Worm (Caenorhabditis elegans) whole organism, L4 larva: ENCODE results near the gene C44B9.3.

Experiments
- F10B5.3 ChIP-seq: sonication (generic microtip); optimal IDR thresholded peaks from 2 replicates; lab custom pipeline; 2016; ENCODE audit warnings: mild to moderate bottlenecking, missing genetic modification characterization, missing compliant biosample characterization
- F26F4.8 ChIP-seq: fragments of 200-800 bp; sonication (Bioruptor generic); conservative IDR thresholded peaks from 2 replicates; pipeline ENCODE4 v1.3.6; 2022; ENCODE audit warnings: missing genetic modification characterization, missing compliant biosample characterization
- R02D3.7 ChIP-seq: fragments of 150-350 bp; sonication (generic microtip); optimal IDR thresholded peaks from 3 replicates; lab custom pipeline; 2014; ENCODE audit warnings: missing biosample characterization, missing genetic modification characterization
- Y105C5A.15 ChIP-seq: fragments of 200-800 bp; sonication (Bioruptor generic); IDR thresholded peaks from 2 replicates; pipeline ENCODE4 v1.3.6; 2022; ENCODE audit warnings: missing genetic modification characterization, missing compliant biosample characterization
- Y48G9A.11 ChIP-seq: fragments of 200-800 bp; sonication (Bioruptor generic); IDR thresholded peaks from 2 replicates; pipeline ENCODE4 v1.3.6; 2022; ENCODE audit warnings: missing genetic modification reagents, missing genetic modification characterization, missing compliant biosample characterization
- Y5F2A.4 ChIP-seq: fragments of 200-800 bp; sonication (Bioruptor generic); optimal IDR thresholded peaks from 2 replicates; lab custom pipeline; 2018; ENCODE audit warnings: mild to moderate bottlenecking, missing genetic modification characterization, missing compliant biosample characterization
- Y75B8A.6 ChIP-seq: fragments of 200-800 bp; sonication (Bioruptor generic); IDR thresholded peaks from 2 replicates; pipeline ENCODE4 v1.3.6; 2022; ENCODE audit warnings: missing genetic modification reagents, missing genetic modification characterization, missing compliant biosample characterization
- ZK337.2 ChIP-seq: fragments of 200-800 bp; sonication (Bioruptor generic); IDR thresholded peaks from 2 replicates; pipeline ENCODE4 v1.3.6; 2022; ENCODE audit warnings: missing genetic modification reagents, missing genetic modification characterization, missing compliant biosample characterization
- ZK546.5 ChIP-seq, 2 experiments: sonication (generic microtip); optimal IDR thresholded peaks; 2 replicates each; lab custom pipeline; 2017; ENCODE audit warnings: missing biosample characterization in 2 of 2, missing genetic modification characterization in 2 of 2
- aha-1 ChIP-seq: fragments of 150-350 bp; peaks from one replicate; lab custom pipeline; 2014; ENCODE audit warnings: missing biosample characterization, missing genetic modification characterization
- ceh-20 ChIP-seq: fragments of 200-800 bp; sonication (Bioruptor generic); IDR thresholded peaks from 2 replicates; pipeline ENCODE4 v1.3.6; 2022; ENCODE audit warnings: missing genetic modification reagents, missing genetic modification characterization, missing compliant biosample characterization
- ceh-44 ChIP-seq: fragments of 200-800 bp; sonication (Bioruptor generic); IDR thresholded peaks from 2 replicates; pipeline ENCODE4 v1.3.6; 2022; ENCODE audit warnings: missing genetic modification reagents, missing genetic modification characterization, missing compliant biosample characterization
- ceh-62 ChIP-seq: sonication (generic microtip); optimal IDR thresholded peaks from 2 replicates; lab custom pipeline; 2017; ENCODE audit warnings: missing biosample characterization, missing genetic modification characterization
- ceh-82 ChIP-seq: sonication (generic microtip); optimal IDR thresholded peaks from 2 replicates; lab custom pipeline; 2017; ENCODE audit warnings: missing biosample characterization, missing genetic modification characterization
- ces-1 ChIP-seq: fragments of 150-350 bp; sonication (generic microtip); optimal IDR thresholded peaks from 4 replicates; lab custom pipeline; 2014; ENCODE audit warnings: missing biosample characterization, missing genetic modification reagents, missing genetic modification characterization
- cey-2 ChIP-seq: sonication (generic microtip); optimal IDR thresholded peaks from 3 replicates; lab custom pipeline; 2017; ENCODE audit warnings: missing genetic modification characterization, mild to moderate bottlenecking, missing compliant biosample characterization, antibody characterized with exemption, borderline replicate concordance; ENCODE audit not compliant: insufficient read depth
- ctbp-1 ChIP-seq: fragments of 200-800 bp; sonication (Bioruptor generic); IDR thresholded peaks from 2 replicates; pipeline ENCODE4 v1.3.6; 2022; ENCODE audit warnings: missing genetic modification reagents, missing genetic modification characterization, missing compliant biosample characterization
- daf-12 ChIP-seq: fragments of 150-350 bp; optimal IDR thresholded peaks from 2 replicates; lab custom pipeline; 2014; ENCODE audit warnings: missing biosample characterization, missing genetic modification reagents, missing genetic modification characterization
- daf-8 ChIP-seq: fragments of 200-800 bp; sonication (Bioruptor generic); IDR thresholded peaks from 2 replicates; pipeline ENCODE4 v1.3.6; 2022; ENCODE audit warnings: missing genetic modification characterization, missing compliant biosample characterization
- dmd-8 ChIP-seq: fragments of 200-800 bp; sonication (Bioruptor generic); IDR thresholded peaks from 2 replicates; pipeline ENCODE4 v1.3.6; 2022; ENCODE audit warnings: missing genetic modification characterization, missing compliant biosample characterization
- dmd-9 ChIP-seq: fragments of 200-800 bp; sonication (Bioruptor generic); IDR thresholded peaks from 2 replicates; pipeline ENCODE4 v1.3.6; 2022; ENCODE audit warnings: missing genetic modification reagents, missing genetic modification characterization, missing compliant biosample characterization
- fkh-10 ChIP-seq: fragments of 150-350 bp; optimal IDR thresholded peaks from 2 replicates; lab custom pipeline; 2014; ENCODE audit warnings: missing biosample characterization, missing genetic modification reagents, missing genetic modification characterization
- hlh-30 ChIP-seq: sonication (generic microtip); optimal IDR thresholded peaks from 2 replicates; lab custom pipeline; 2017; ENCODE audit warnings: antibody characterized with exemption, mild to moderate bottlenecking, missing genetic modification characterization, missing compliant biosample characterization; ENCODE audit not compliant: insufficient read depth
- hmg-1.1 ChIP-seq: fragments of 200-800 bp; sonication (Bioruptor generic); IDR thresholded peaks from 2 replicates; pipeline ENCODE4 v1.3.6; 2022; ENCODE audit warnings: missing genetic modification reagents, missing genetic modification characterization, missing compliant biosample characterization
- lin-13 ChIP-seq: fragments of 150-350 bp; optimal IDR thresholded peaks from 2 replicates; lab custom pipeline; 2014; ENCODE audit warnings: missing biosample characterization, missing genetic modification reagents, missing genetic modification characterization
- lin-15B ChIP-seq: fragments of 150-350 bp; sonication (generic microtip); optimal IDR thresholded peaks from 3 replicates; lab custom pipeline; 2014; ENCODE audit warnings: missing biosample characterization, missing genetic modification characterization
- lin-29 ChIP-seq: fragments of 200-800 bp; sonication (Bioruptor generic); IDR thresholded peaks from 2 replicates; pipeline ENCODE4 v1.3.6; 2022; ENCODE audit warnings: missing genetic modification reagents, missing genetic modification characterization, missing compliant biosample characterization
- lin-39 ChIP-seq: fragments of 150-350 bp; optimal IDR thresholded peaks from 2 replicates; lab custom pipeline; 2014; ENCODE audit warnings: missing biosample characterization, missing genetic modification reagents, missing genetic modification characterization
- lsy-2 ChIP-seq, 2 experiments: fragments of 150-350 bp in 1 of 2; sonication (generic microtip) in 1 of 2; optimal IDR thresholded peaks; 2 replicates each; lab custom pipeline; 2014 to 2017; ENCODE audit warnings: missing biosample characterization in 2 of 2, missing genetic modification characterization in 2 of 2
- mdl-1 ChIP-seq, 2 experiments: fragments of 150-350 bp in 1 of 2; sonication (generic microtip) in 1 of 2; optimal IDR thresholded peaks; 2 replicates each; lab custom pipeline; 2014 to 2017; ENCODE audit warnings: missing biosample characterization in 2 of 2, missing genetic modification characterization in 2 of 2
- mep-1 ChIP-seq: fragments of 150-350 bp; sonication (generic microtip); optimal IDR thresholded peaks from 3 replicates; lab custom pipeline; 2014; ENCODE audit warnings: missing biosample characterization, missing genetic modification characterization
- mes-2 ChIP-seq: sonication (generic microtip); optimal IDR thresholded peaks from 2 replicates; lab custom pipeline; 2016; ENCODE audit warnings: missing genotype, mild to moderate bottlenecking, missing genetic modification characterization, missing compliant biosample characterization; ENCODE audit not compliant: poor library complexity, severe bottlenecking
- nhr-10 ChIP-seq: fragments of 150-350 bp; optimal IDR thresholded peaks from 2 replicates; lab custom pipeline; 2014; ENCODE audit warnings: missing biosample characterization, missing genetic modification characterization
- nhr-102 ChIP-seq: sonication (generic microtip); optimal IDR thresholded peaks from 2 replicates; lab custom pipeline; 2016; ENCODE audit warnings: mild to moderate bottlenecking, missing genetic modification characterization, moderate library complexity, missing compliant biosample characterization
- nhr-11 ChIP-seq: fragments of 150-350 bp; optimal IDR thresholded peaks from 2 replicates; lab custom pipeline; 2014; ENCODE audit warnings: missing biosample characterization, missing genetic modification characterization
- nhr-111 ChIP-seq: fragments of 200-800 bp; sonication (Bioruptor generic); optimal IDR thresholded peaks from 2 replicates; lab custom pipeline; 2018; ENCODE audit warnings: mild to moderate bottlenecking, missing genetic modification characterization, missing compliant biosample characterization
- pqm-1 ChIP-seq: sonication (generic microtip); optimal IDR thresholded peaks from 2 replicates; lab custom pipeline; 2017; ENCODE audit warnings: missing biosample characterization, missing genetic modification characterization
- rbr-2 ChIP-seq: sonication (generic microtip); optimal IDR thresholded peaks from 2 replicates; lab custom pipeline; 2016; ENCODE audit warnings: missing genotype, missing genetic modification characterization, missing compliant biosample characterization
- set-16 ChIP-seq: fragments of 200-800 bp; sonication (Bioruptor generic); IDR thresholded peaks from 2 replicates; pipeline ENCODE4 v1.3.6; 2022; ENCODE audit warnings: missing genetic modification reagents, missing genetic modification characterization, missing compliant biosample characterization
- snpc-1.2 ChIP-seq: fragments of 200-800 bp; sonication (Bioruptor generic); IDR thresholded peaks from 2 replicates; pipeline ENCODE4 v1.3.6; 2022; ENCODE audit warnings: missing genetic modification reagents, missing genetic modification characterization, missing compliant biosample characterization
- spr-1 ChIP-seq: sonication (generic microtip); optimal IDR thresholded peaks from 2 replicates; lab custom pipeline; 2016; ENCODE audit warnings: mild to moderate bottlenecking, missing genetic modification characterization, missing compliant biosample characterization
- unc-62 ChIP-seq, 3 experiments: fragments of 150-350 bp in 1 of 3; sonication (generic microtip); optimal IDR thresholded peaks in 2 of 3; peaks in 1 of 3; 1 replicate in 1 of 3; 2 replicates in 2 of 3; lab custom pipeline; 2014 to 2017; ENCODE audit warnings: missing biosample characterization in 3 of 3, missing genetic modification characterization in 3 of 3, missing genetic modification reagents in 3 of 3, missing genotype in 1 of 3
- zfp-3 ChIP-seq: fragments of 200-800 bp; sonication (Bioruptor generic); conservative IDR thresholded peaks from 2 replicates; pipeline ENCODE4 v1.3.6; 2022; ENCODE audit warnings: missing genetic modification reagents, missing genetic modification characterization, missing compliant biosample characterization
- ztf-11 ChIP-seq: fragments of 150-350 bp; optimal IDR thresholded peaks from 2 replicates; lab custom pipeline; 2014; ENCODE audit warnings: missing biosample characterization, missing genetic modification characterization

The C44B9.3 gene

ce11 chrIII:10904320-10904961, 24.5 kb upstream of the C44B9.3 start:
- TF ChIP-seq lin-29 (no peak), ceh-44 (GFP tag; lab: Robert Waterston, UW) (no peak), Y75B8A.6 (GFP tag; lab: Robert Waterston, UW) (no peak), daf-12 (tag; lab: Kevin White, UChicago) (no peak), aha-1 (tag; lab: Kevin White, UChicago) (peak; percentile 68), F26F4.8 (GFP tag; lab: Robert Waterston, UW) (no peak), Y48G9A.11 (GFP tag; lab: Robert Waterston, UW) (no peak), snpc-1.2 (no peak), nhr-10 (tag; lab: Kevin White, UChicago) (no peak), R02D3.7 (tag; lab: Kevin White, UChicago) (no peak), mep-1 (tag; lab: Kevin White, UChicago) (peak; percentile 38)

ce11 chrIII:10903009-10903609, 23.1 kb upstream of the C44B9.3 start:
- TF ChIP-seq ZK337.2 (GFP tag; lab: Robert Waterston, UW): no peak
- TF ChIP-seq nhr-11 (tag; lab: Kevin White, UChicago): peak; percentile 77
- TF ChIP-seq hmg-1.1 (GFP tag; lab: Robert Waterston, UW): 0 out of 2 replicates have a peak, but pooled peaks have one; percentile 20
- no peak for TF ChIP-seq ceh-20 (GFP tag; lab: Robert Waterston, UW)
- TF ChIP-seq spr-1 (tag; lab: Kevin White, UChicago): no peak
- TF ChIP-seq hlh-30: peak; percentile 67
- TF ChIP-seq rbr-2 (tag; lab: Kevin White, UChicago): peak; percentile 46
- peak in 1 of 2 experiments; percentile 57 for TF ChIP-seq mdl-1 (tag; optimal IDR thresholded peaks at IDR 0.05; lab: Kevin White, UChicago)
- TF ChIP-seq unc-62 (GFP tag; optimal IDR thresholded peaks at IDR 0.05 in 1 of 2; lab: Kevin White, UChicago): peak in 1 of 2 experiments; percentile 78
- TF ChIP-seq unc-62 (tag; optimal IDR thresholded peaks at IDR 0.05; lab: Kevin White, UChicago): no peak
- TF ChIP-seq set-16 (GFP tag; lab: Robert Waterston, UW): no peak
- peak in 1 of 2 experiments; percentile 55 for TF ChIP-seq lsy-2 (tag; optimal IDR thresholded peaks at IDR 0.05; lab: Kevin White, UChicago)
- peak; percentile 1 for TF ChIP-seq mes-2 (tag; lab: Kevin White, UChicago)
- TF ChIP-seq lin-39 (tag; lab: Kevin White, UChicago): no peak
- TF ChIP-seq Y5F2A.4: no peak
- peak; percentile 76 for TF ChIP-seq fkh-10
- no peak for TF ChIP-seq daf-8
- no peak for TF ChIP-seq Y48G9A.11 (GFP tag; lab: Robert Waterston, UW)
- no peak for TF ChIP-seq lin-15B
- TF ChIP-seq mep-1 (tag; lab: Kevin White, UChicago): peak; percentile 47
- no peak for TF ChIP-seq ztf-11 (tag; lab: Kevin White, UChicago)
- TF ChIP-seq nhr-111 (GFP tag; lab: Kevin White, UChicago): no peak
- TF ChIP-seq aha-1 (tag; lab: Kevin White, UChicago): no peak

ce11 chrIII:10902341-10902740, 22.4 kb upstream of the C44B9.3 start, which contains the start of gene unc-119:
TSS of gene unc-119 (plus strand) at chrIII:10902641.
- no peak for TF ChIP-seq ZK546.5 (tag; optimal IDR thresholded peaks at IDR 0.05; lab: Kevin White, UChicago)
- no peak for TF ChIP-seq F26F4.8 (GFP tag; lab: Robert Waterston, UW)
- no peak for TF ChIP-seq ceh-82 (tag; lab: Kevin White, UChicago)
- no peak for TF ChIP-seq ces-1 (GFP tag; lab: Kevin White, UChicago)
- TF ChIP-seq lin-13 (GFP tag; lab: Kevin White, UChicago): no peak
- TF ChIP-seq ceh-62 (tag; lab: Kevin White, UChicago): no peak
- no peak for TF ChIP-seq pqm-1 (tag; lab: Kevin White, UChicago)
- TF ChIP-seq Y105C5A.15 (GFP tag; lab: Robert Waterston, UW): no peak
- no peak for TF ChIP-seq F10B5.3 (tag; lab: Kevin White, UChicago)
- no peak for TF ChIP-seq nhr-102
- no peak for TF ChIP-seq dmd-8
- TF ChIP-seq ctbp-1 (GFP tag; lab: Robert Waterston, UW): no peak
- no peak for TF ChIP-seq dmd-9 (GFP tag; lab: Robert Waterston, UW)
- no peak for TF ChIP-seq cey-2 (tag; lab: Kevin White, UChicago)
- TF ChIP-seq zfp-3: no peak
